Comparison of ENCODE assay signal across 1 fruit fly cellular context in genomic region chr2L:520331-521000, dm6.
TF ChIP-seq lines count a peak whose summit lies in the region.

No protein-coding gene starts in this region.

TF ChIP-seq in whole organism, embryonic, 481 proteins besides CTCF, POLR2A, EP300 and RAD21 (continued from another document and continues in another):
- TF ChIP-seq Sox102F (GFP tag; optimal IDR thresholded peaks at IDR 0.05; lab: Kevin White, UChicago) = peak; percentile 96
- peak; percentile 90 for TF ChIP-seq az2 (GFP tag; optimal IDR thresholded peaks at IDR 0.05; lab: Kevin White, UChicago)
- peak; percentile 36 for TF ChIP-seq CG18764 (GFP tag; optimal IDR thresholded peaks at IDR 0.05; lab: Kevin White, UChicago)
- peak; percentile 52 for TF ChIP-seq CG11247 (GFP tag; IDR thresholded peaks at IDR 0.05; lab: Robert Waterston, UW)
- TF ChIP-seq Vsx1 (GFP tag; optimal IDR thresholded peaks at IDR 0.05; lab: Kevin White, UChicago) = peak; percentile 76
- TF ChIP-seq sna (GFP tag; IDR thresholded peaks at IDR 0.05; lab: Robert Waterston, UW; ENCODE audit: partially characterized antibody) = no peak
- peak; percentile 17 for TF ChIP-seq Bdp1 (GFP tag; optimal IDR thresholded peaks at IDR 0.05; lab: Kevin White, UChicago)
- TF ChIP-seq CG1792 (GFP tag; optimal IDR thresholded peaks at IDR 0.05; lab: Kevin White, UChicago) = peak; percentile 57
- TF ChIP-seq CG3838 (GFP tag; optimal IDR thresholded peaks at IDR 0.05; lab: Kevin White, UChicago) = peak; percentile 69
- TF ChIP-seq CG42726 (GFP tag; IDR thresholded peaks at IDR 0.05; lab: Robert Waterston, UW; ENCODE audit: partially characterized antibody) = no peak
- TF ChIP-seq CG14667 (GFP tag; IDR thresholded peaks at IDR 0.05; lab: Robert Waterston, UW) = peak; percentile 70
- peak; percentile 39; the same call in 1 of the 2 replicates for TF ChIP-seq CG9215 (GFP tag; IDR thresholded peaks at IDR 0.05; lab: Robert Waterston, UW)
- TF ChIP-seq ro (GFP tag; IDR thresholded peaks at IDR 0.05; lab: Robert Waterston, UW) = peak; percentile 78; the same call in 1 of the 2 replicates
- peak; percentile 78 for TF ChIP-seq CG17361 (GFP tag; IDR thresholded peaks at IDR 0.05; lab: Robert Waterston, UW)
- peak; percentile 63 for TF ChIP-seq eyg (GFP tag; optimal IDR thresholded peaks at IDR 0.05; lab: Kevin White, UChicago)
- 0 out of 2 replicates have a peak, but pooled peaks have one; percentile 14 for TF ChIP-seq CkIIα-i1 (GFP tag; IDR thresholded peaks at IDR 0.05; lab: Robert Waterston, UW)
- TF ChIP-seq CG10431 (GFP tag; optimal IDR thresholded peaks at IDR 0.05; lab: Kevin White, UChicago) = peak; percentile 54
- peak; percentile 49 for TF ChIP-seq Sry-δ (GFP tag; optimal IDR thresholded peaks at IDR 0.05; lab: Kevin White, UChicago)
- peak; percentile 75 for TF ChIP-seq disco-r (GFP tag; optimal IDR thresholded peaks at IDR 0.05; lab: Kevin White, UChicago)
- no peak for TF ChIP-seq CG9932 (GFP tag; IDR thresholded peaks at IDR 0.05; lab: Robert Waterston, UW)
- TF ChIP-seq CG17612 (GFP tag; IDR thresholded peaks at IDR 0.05; lab: Robert Waterston, UW) = no peak
- TF ChIP-seq jumu (GFP tag; optimal IDR thresholded peaks at IDR 0.05; lab: Kevin White, UChicago) = peak; percentile 84
- peak; percentile 85 for TF ChIP-seq NC2α (GFP tag; optimal IDR thresholded peaks at IDR 0.05; lab: Kevin White, UChicago)
- peak; percentile 65 for TF ChIP-seq HmgD (GFP tag; optimal IDR thresholded peaks at IDR 0.05; lab: Kevin White, UChicago)
- peak; percentile 11 for TF ChIP-seq Fer2 (tag; optimal IDR thresholded peaks at IDR 0.05; lab: Kevin White, UChicago)
- TF ChIP-seq CG15479 (GFP tag; optimal IDR thresholded peaks at IDR 0.05; lab: Kevin White, UChicago) = no peak
- TF ChIP-seq CG4707 (GFP tag; optimal IDR thresholded peaks at IDR 0.05; lab: Kevin White, UChicago) = peak; percentile 85
- peak; percentile 71 for TF ChIP-seq CG13624 (GFP tag; optimal IDR thresholded peaks at IDR 0.05; lab: Kevin White, UChicago)
- TF ChIP-seq CG34376 (GFP tag; optimal IDR thresholded peaks at IDR 0.05; lab: Kevin White, UChicago) = no peak
- no peak for TF ChIP-seq tna (GFP tag; IDR thresholded peaks at IDR 0.05; lab: Robert Waterston, UW; ENCODE audit: partially characterized antibody)
- TF ChIP-seq Hr39 (optimal IDR thresholded peaks at IDR 0.05; lab: Kevin White, UChicago) = no peak
- peak; percentile 93 for TF ChIP-seq CG8388 (GFP tag; optimal IDR thresholded peaks at IDR 0.05; lab: Kevin White, UChicago)
- TF ChIP-seq CG33213 (GFP tag; optimal IDR thresholded peaks at IDR 0.05; lab: Kevin White, UChicago) = peak; percentile 76
- TF ChIP-seq insv (GFP tag; optimal IDR thresholded peaks at IDR 0.05; lab: Kevin White, UChicago) = peak in 1 of 2 experiments; percentile 9
- peak; percentile 80 for TF ChIP-seq CG1647 (GFP tag; optimal IDR thresholded peaks at IDR 0.05; lab: Kevin White, UChicago)
- no peak for TF ChIP-seq Neu2 (GFP tag; optimal IDR thresholded peaks at IDR 0.05; lab: Kevin White, UChicago; ENCODE audit: borderline replicate concordance)
- peak; percentile 88 for TF ChIP-seq pum (GFP tag; optimal IDR thresholded peaks at IDR 0.05; lab: Kevin White, UChicago)
- peak; percentile 87 for TF ChIP-seq CG18476 (GFP tag; optimal IDR thresholded peaks at IDR 0.05; lab: Kevin White, UChicago)
- TF ChIP-seq Dek (tag; optimal IDR thresholded peaks at IDR 0.05; lab: Kevin White, UChicago) = peak; percentile 81
- TF ChIP-seq wor (GFP tag; IDR thresholded peaks at IDR 0.05; lab: Robert Waterston, UW) = peak; percentile 74
- TF ChIP-seq H15 (GFP tag; IDR thresholded peaks at IDR 0.05; lab: Robert Waterston, UW) = peak; percentile 80; the same call in 2 of the 3 replicates
- TF ChIP-seq Oaz (GFP tag; IDR thresholded peaks at IDR 0.05; lab: Robert Waterston, UW) = peak; percentile 54
- peak; percentile 86 for TF ChIP-seq lilli (GFP tag; optimal IDR thresholded peaks at IDR 0.05; lab: Kevin White, UChicago)
- TF ChIP-seq fru (optimal IDR thresholded peaks at IDR 0.05; lab: Kevin White, UChicago) = no peak
- peak in 1 of 2 experiments; percentile 95 for TF ChIP-seq eve (GFP tag; optimal IDR thresholded peaks at IDR 0.05; lab: Kevin White, UChicago)
- TF ChIP-seq Ssrp (tag; optimal IDR thresholded peaks at IDR 0.05; lab: Kevin White, UChicago) = peak; percentile 90
- peak; percentile 84 for TF ChIP-seq CG33557 (GFP tag; optimal IDR thresholded peaks at IDR 0.05; lab: Kevin White, UChicago)
- peak; percentile 58; the same call in 2 of the 3 replicates for TF ChIP-seq CG11456 (GFP tag; IDR thresholded peaks at IDR 0.05; lab: Robert Waterston, UW)
- TF ChIP-seq CG6813 (GFP tag; optimal IDR thresholded peaks at IDR 0.05; lab: Kevin White, UChicago) = peak; percentile 62
- peak; percentile 70 for TF ChIP-seq mam (GFP tag; optimal IDR thresholded peaks at IDR 0.05; lab: Kevin White, UChicago)
- TF ChIP-seq her (GFP tag; optimal IDR thresholded peaks at IDR 0.05; lab: Kevin White, UChicago) = peak; percentile 75
- no peak for TF ChIP-seq hth (optimal IDR thresholded peaks at IDR 0.05; lab: Kevin White, UChicago)
- peak; percentile 71 for TF ChIP-seq Rfx (GFP tag; IDR thresholded peaks at IDR 0.05; lab: Robert Waterston, UW)
- peak; percentile 89 for TF ChIP-seq fd96Cb (tag; optimal IDR thresholded peaks at IDR 0.05; lab: Kevin White, UChicago)
- TF ChIP-seq cg (GFP tag; optimal IDR thresholded peaks at IDR 0.05; lab: Kevin White, UChicago) = no peak
- peak; percentile 35 for TF ChIP-seq vfl (GFP tag; optimal IDR thresholded peaks at IDR 0.05; lab: Kevin White, UChicago)
- TF ChIP-seq ems (GFP tag; optimal IDR thresholded peaks at IDR 0.05; lab: Kevin White, UChicago) = peak; percentile 86
- no peak for TF ChIP-seq CG11560 (tag; IDR thresholded peaks at IDR 0.05; lab: Robert Waterston, UW)
- TF ChIP-seq CG3847 (GFP tag; IDR thresholded peaks at IDR 0.05; lab: Robert Waterston, UW) = peak; percentile 40
- TF ChIP-seq cas (GFP tag; IDR thresholded peaks at IDR 0.05; lab: Robert Waterston, UW) = 0 out of 2 replicates have a peak, but pooled peaks have one; percentile 15
- TF ChIP-seq CG31441 (GFP tag; IDR thresholded peaks at IDR 0.05; lab: Robert Waterston, UW) = peak; percentile 84
- peak; percentile 82 for TF ChIP-seq btn (GFP tag; optimal IDR thresholded peaks at IDR 0.05; lab: Kevin White, UChicago)
- peak; percentile 81 for TF ChIP-seq CG5245 (GFP tag; optimal IDR thresholded peaks at IDR 0.05; lab: Kevin White, UChicago)
- TF ChIP-seq crc (GFP tag; optimal IDR thresholded peaks at IDR 0.05; lab: Kevin White, UChicago) = peak; percentile 44
- no peak for TF ChIP-seq exex (tag; optimal IDR thresholded peaks at IDR 0.05; lab: Kevin White, UChicago)
- TF ChIP-seq bab2 (GFP tag; optimal IDR thresholded peaks at IDR 0.05; lab: Kevin White, UChicago) = peak; percentile 87
- TF ChIP-seq mld (GFP tag; IDR thresholded peaks at IDR 0.05; lab: Robert Waterston, UW; ENCODE audit: partially characterized antibody) = no peak
- TF ChIP-seq CG14710 (tag; optimal IDR thresholded peaks at IDR 0.05; lab: Kevin White, UChicago) = peak; percentile 68
- no peak for TF ChIP-seq CG15011 (GFP tag; optimal IDR thresholded peaks at IDR 0.05; lab: Kevin White, UChicago)
- peak in 1 of 2 experiments; percentile 49 for TF ChIP-seq crp (GFP tag; optimal IDR thresholded peaks at IDR 0.05; lab: Kevin White, UChicago)
- peak; percentile 49 for TF ChIP-seq fd3F (GFP tag; optimal IDR thresholded peaks at IDR 0.05; lab: Kevin White, UChicago)
- peak; percentile 30 for TF ChIP-seq schlank (tag; optimal IDR thresholded peaks at IDR 0.05; lab: Kevin White, UChicago)
- TF ChIP-seq ssp (GFP tag; IDR thresholded peaks at IDR 0.05; lab: Robert Waterston, UW) = peak; percentile 63
- TF ChIP-seq C15 (GFP tag; IDR thresholded peaks at IDR 0.05; lab: Robert Waterston, UW) = no peak
- peak; percentile 56; the same call in 1 of the 3 replicates for TF ChIP-seq CG7357 (GFP tag; IDR thresholded peaks at IDR 0.05; lab: Robert Waterston, UW)
- TF ChIP-seq Ptx1 (GFP tag; IDR thresholded peaks at IDR 0.05; lab: Robert Waterston, UW) = peak; percentile 88
- TF ChIP-seq HHEX (GFP tag; optimal IDR thresholded peaks at IDR 0.05; lab: Kevin White, UChicago) = peak; percentile 75
- TF ChIP-seq Meics (GFP tag; optimal IDR thresholded peaks at IDR 0.05; lab: Kevin White, UChicago) = peak; percentile 39
- no peak for TF ChIP-seq knrl (GFP tag; IDR thresholded peaks at IDR 0.05; lab: Robert Waterston, UW; ENCODE audit: partially characterized antibody)
- TF ChIP-seq lov (optimal IDR thresholded peaks at IDR 0.05; lab: Kevin White, UChicago) = no peak
- TF ChIP-seq lov (GFP tag; IDR thresholded peaks at IDR 0.05; lab: Robert Waterston, UW) = peak; percentile 74; the same call in 2 of the 3 replicates
- peak; percentile 54 for TF ChIP-seq Usf (GFP tag; optimal IDR thresholded peaks at IDR 0.05; lab: Kevin White, UChicago)
- peak; percentile 82 for TF ChIP-seq CG17568 (GFP tag; optimal IDR thresholded peaks at IDR 0.05; lab: Kevin White, UChicago)
- no peak for TF ChIP-seq al (GFP tag; IDR thresholded peaks at IDR 0.05; lab: Robert Waterston, UW)
- TF ChIP-seq CG34422 (GFP tag; IDR thresholded peaks at IDR 0.05; lab: Robert Waterston, UW) = peak; percentile 86; the same call in 2 of the 3 replicates
- TF ChIP-seq CG8765 (GFP tag; IDR thresholded peaks at IDR 0.05; lab: Robert Waterston, UW) = peak; percentile 38; the same call in 1 of the 2 replicates
- no peak for TF ChIP-seq HLH4C (GFP tag; IDR thresholded peaks at IDR 0.05; lab: Robert Waterston, UW; ENCODE audit: partially characterized antibody)
- TF ChIP-seq CG1024 (GFP tag; IDR thresholded peaks at IDR 0.05; lab: Robert Waterston, UW) = peak; percentile 81
- no peak for TF ChIP-seq ftz-f1 (GFP tag; optimal IDR thresholded peaks at IDR 0.05; lab: Kevin White, UChicago)
- peak; percentile 78 for TF ChIP-seq CG1602 (GFP tag; optimal IDR thresholded peaks at IDR 0.05; lab: Kevin White, UChicago)
- TF ChIP-seq pzg (GFP tag; optimal IDR thresholded peaks at IDR 0.05; lab: Kevin White, UChicago) = no peak
- no peak for TF ChIP-seq Hmx (GFP tag; optimal IDR thresholded peaks at IDR 0.05; lab: Kevin White, UChicago)
- peak; percentile 25 for TF ChIP-seq CG3281 (GFP tag; optimal IDR thresholded peaks at IDR 0.05; lab: Kevin White, UChicago)
- peak; percentile 57 for TF ChIP-seq trem (tag; optimal IDR thresholded peaks at IDR 0.05; lab: Kevin White, UChicago)
- peak; percentile 88 for TF ChIP-seq grau (tag; optimal IDR thresholded peaks at IDR 0.05; lab: Kevin White, UChicago)
- TF ChIP-seq CG11696 (GFP tag; IDR thresholded peaks at IDR 0.05; lab: Robert Waterston, UW) = 0 out of 2 replicates have a peak, but pooled peaks have one; percentile 38
- TF ChIP-seq croc (GFP tag; conservative IDR thresholded peaks at IDR 0.05; lab: Robert Waterston, UW) = peak; percentile 78
- no peak for TF ChIP-seq HLHmδ (GFP tag; optimal IDR thresholded peaks at IDR 0.05; lab: Kevin White, UChicago)
- peak; percentile 63 for TF ChIP-seq nerfin-1 (tag; optimal IDR thresholded peaks at IDR 0.05; lab: Kevin White, UChicago)
- TF ChIP-seq ind (GFP tag; optimal IDR thresholded peaks at IDR 0.05; lab: Kevin White, UChicago) = peak; percentile 57
- TF ChIP-seq Antp (GFP tag; optimal IDR thresholded peaks at IDR 0.05; lab: Kevin White, UChicago) = peak; percentile 83
- TF ChIP-seq pfk (GFP tag; optimal IDR thresholded peaks at IDR 0.05; lab: Kevin White, UChicago) = no peak
- TF ChIP-seq CG2116 (GFP tag; optimal IDR thresholded peaks at IDR 0.05; lab: Kevin White, UChicago) = peak; percentile 61
- TF ChIP-seq Fer3 (tag; optimal IDR thresholded peaks at IDR 0.05; lab: Kevin White, UChicago) = peak; percentile 63
- TF ChIP-seq CG6854 (GFP tag; optimal IDR thresholded peaks at IDR 0.05; lab: Kevin White, UChicago) = peak; percentile 58
- peak; percentile 60 for TF ChIP-seq pho (GFP tag; optimal IDR thresholded peaks at IDR 0.05; lab: Kevin White, UChicago)
- TF ChIP-seq CG6791 (GFP tag; IDR thresholded peaks at IDR 0.05; lab: Robert Waterston, UW; ENCODE audit: partially characterized antibody) = no peak
- no peak for TF ChIP-seq usp (GFP tag; optimal IDR thresholded peaks at IDR 0.05; lab: Kevin White, UChicago)
- TF ChIP-seq CG18262 (tag; optimal IDR thresholded peaks at IDR 0.05; lab: Kevin White, UChicago) = peak; percentile 91
- no peak for TF ChIP-seq CG7963 (GFP tag; IDR thresholded peaks at IDR 0.05; lab: Robert Waterston, UW; ENCODE audit: partially characterized antibody)
- peak; percentile 89 for TF ChIP-seq CG10959 (GFP tag; IDR thresholded peaks at IDR 0.05; lab: Robert Waterston, UW)
- peak; percentile 56 for TF ChIP-seq CG30020 (tag; optimal IDR thresholded peaks at IDR 0.05; lab: Kevin White, UChicago)
- TF ChIP-seq jigr1 (GFP tag; IDR thresholded peaks at IDR 0.05; lab: Robert Waterston, UW) = peak; percentile 75
- peak; percentile 87 for TF ChIP-seq CG15601 (tag; optimal IDR thresholded peaks at IDR 0.05; lab: Kevin White, UChicago)
- peak; percentile 17 for TF ChIP-seq CG4282 (GFP tag; optimal IDR thresholded peaks at IDR 0.05; lab: Kevin White, UChicago)
- no peak for TF ChIP-seq cad (GFP tag; optimal IDR thresholded peaks at IDR 0.05; lab: Kevin White, UChicago)
- TF ChIP-seq CoRest (tag; optimal IDR thresholded peaks at IDR 0.05; lab: Kevin White, UChicago) = peak; percentile 91
- TF ChIP-seq CG31224 (GFP tag; IDR thresholded peaks at IDR 0.05; lab: Robert Waterston, UW) = peak; percentile 27; the same call in 1 of the 2 replicates
- peak; percentile 58 for TF ChIP-seq CG9817 (tag; optimal IDR thresholded peaks at IDR 0.05; lab: Kevin White, UChicago)
- TF ChIP-seq CG2199 (GFP tag; IDR thresholded peaks at IDR 0.05; lab: Robert Waterston, UW) = peak; percentile 48; the same call in 2 of the 3 replicates
- peak; percentile 86 for TF ChIP-seq tin (GFP tag; optimal IDR thresholded peaks at IDR 0.05; lab: Kevin White, UChicago)
- TF ChIP-seq CG9437 (GFP tag; optimal IDR thresholded peaks at IDR 0.05; lab: Kevin White, UChicago) = peak; percentile 66
- no peak for TF ChIP-seq hkb (optimal IDR thresholded peaks at IDR 0.05; lab: Kevin White, UChicago)
- peak; percentile 94 for TF ChIP-seq hkb (GFP tag; IDR thresholded peaks at IDR 0.05; lab: Robert Waterston, UW)
- TF ChIP-seq sr (GFP tag; IDR thresholded peaks at IDR 0.05; lab: Robert Waterston, UW) = peak; percentile 53; the same call in 1 of the 3 replicates
- TF ChIP-seq CG13123 (GFP tag; optimal IDR thresholded peaks at IDR 0.05; lab: Kevin White, UChicago) = peak; percentile 55
- peak; percentile 90 for TF ChIP-seq ken (GFP tag; IDR thresholded peaks at IDR 0.05; lab: Robert Waterston, UW)
- peak; percentile 73 for TF ChIP-seq CG16815 (GFP tag; optimal IDR thresholded peaks at IDR 0.05; lab: Kevin White, UChicago)
- peak; percentile 87 for TF ChIP-seq CG6689 (GFP tag; IDR thresholded peaks at IDR 0.05; lab: Robert Waterston, UW)
